Worm (Caenorhabditis elegans) whole organism, L1 larva: Measurements from ENCODE around the gene hex-5.
A peak's percentile ranks its signal among the peaks of the same experiment; 100 is the strongest.

Experiments
- C16A3.4 ChIP-seq: fragments of 150-350 bp; optimal IDR thresholded peaks from 2 replicates; lab custom pipeline; 2014; ENCODE audit warnings: missing biosample characterization, missing genetic modification characterization
- Y116A8C.19 ChIP-seq: sonication (generic microtip); optimal IDR thresholded peaks from 2 replicates; lab custom pipeline; 2016; ENCODE audit warnings: missing compliant biosample characterization, missing genetic modification characterization, borderline replicate concordance
- aly-2 ChIP-seq: fragments of 150-350 bp; optimal IDR thresholded peaks from 2 replicates; lab custom pipeline; 2014; ENCODE audit warnings: missing biosample characterization, missing genetic modification characterization
- ceh-63 ChIP-seq: fragments of 200-800 bp; sonication (Bioruptor generic); optimal IDR thresholded peaks from 2 replicates; lab custom pipeline; 2018; ENCODE audit warnings: mild to moderate bottlenecking, missing genetic modification characterization, missing compliant biosample characterization
- ceh-8 ChIP-seq: fragments of 200-800 bp; sonication (Bioruptor generic); optimal IDR thresholded peaks from 2 replicates; lab custom pipeline; 2018; ENCODE audit warnings: mild to moderate bottlenecking, missing genetic modification characterization, moderate library complexity, missing compliant biosample characterization
- ceh-82 ChIP-seq, 3 experiments: fragments of 150-350 bp in 1 of 3; sonication (generic microtip) in 2 of 3; optimal IDR thresholded peaks; 2 replicates each; lab custom pipeline; 2014 to 2017; ENCODE audit warnings: missing biosample characterization in 3 of 3, missing genetic modification characterization in 3 of 3
- ceh-88 ChIP-seq: fragments of 200-800 bp; sonication (Bioruptor generic); IDR thresholded peaks from 2 replicates; pipeline ENCODE4 v1.3.6; 2022; ENCODE audit warnings: missing genetic modification characterization, missing compliant biosample characterization
- ceh-90 ChIP-seq: sonication (generic microtip); optimal IDR thresholded peaks from 2 replicates; lab custom pipeline; 2016; ENCODE audit warnings: missing genetic modification characterization, missing compliant biosample characterization
- dpl-1 ChIP-seq, 3 experiments: fragments of 150-350 bp in 2 of 3; sonication (generic microtip) in 1 of 3; optimal IDR thresholded peaks; 2 replicates each; lab custom pipeline; 2014 to 2017; ENCODE audit warnings: missing biosample characterization in 3 of 3, missing genetic modification characterization in 3 of 3, missing genetic modification reagents in 3 of 3
- dsc-1 ChIP-seq: sonication (generic microtip); optimal IDR thresholded peaks from 2 replicates; lab custom pipeline; 2016; ENCODE audit warnings: mild to moderate bottlenecking, missing genetic modification characterization, missing compliant biosample characterization
- egl-13 ChIP-seq: sonication (generic microtip); optimal IDR thresholded peaks from 2 replicates; lab custom pipeline; 2016; ENCODE audit warnings: missing genotype, missing genetic modification reagents, missing genetic modification characterization, missing compliant biosample characterization
- egl-27 ChIP-seq, 2 experiments: fragments of 150-350 bp in 1 of 2; sonication (generic microtip); optimal IDR thresholded peaks; 3 replicates each; lab custom pipeline; 2017 to 2018; ENCODE audit warnings: missing biosample characterization in 2 of 2, missing genetic modification characterization in 2 of 2, missing genetic modification reagents in 2 of 2
- elt-2 ChIP-seq: sonication (generic microtip); optimal IDR thresholded peaks from 2 replicates; lab custom pipeline; 2016; ENCODE audit warnings: missing genetic modification characterization, mild to moderate bottlenecking, inconsistent platforms, missing compliant biosample characterization, missing genetic modification reagents
- ets-5 ChIP-seq: fragments of 200-800 bp; sonication (Bioruptor generic); IDR thresholded peaks from 2 replicates; pipeline ENCODE4 v1.3.6; 2022; ENCODE audit warnings: missing genetic modification characterization, missing compliant biosample characterization
- fkh-10 ChIP-seq: sonication (generic microtip); optimal IDR thresholded peaks from 2 replicates; lab custom pipeline; 2017; ENCODE audit warnings: missing biosample characterization, missing genetic modification reagents, missing genetic modification characterization
- hlh-17 ChIP-seq: fragments of 200-800 bp; sonication (Bioruptor generic); optimal IDR thresholded peaks from 2 replicates; lab custom pipeline; 2018; ENCODE audit warnings: missing genetic modification characterization, mild to moderate bottlenecking, missing compliant biosample characterization, moderate library complexity, borderline replicate concordance
- hlh-4 ChIP-seq: sonication (generic microtip); optimal IDR thresholded peaks from 2 replicates; lab custom pipeline; 2016; ENCODE audit warnings: mild to moderate bottlenecking, missing genetic modification characterization, missing compliant biosample characterization
- jun-1 ChIP-seq: fragments of 150-350 bp; optimal IDR thresholded peaks from 2 replicates; lab custom pipeline; 2014; ENCODE audit warnings: missing biosample characterization, missing genetic modification reagents, missing genetic modification characterization
- lin-13 ChIP-seq: fragments of 150-350 bp; optimal IDR thresholded peaks from 2 replicates; lab custom pipeline; 2014; ENCODE audit warnings: missing biosample characterization, missing genetic modification reagents, missing genetic modification characterization
- mdl-1 ChIP-seq, 2 experiments: fragments of 150-350 bp; optimal IDR thresholded peaks; 2 replicates each; lab custom pipeline; 2014 to 2017; ENCODE audit warnings: missing biosample characterization in 2 of 2, missing genetic modification characterization in 2 of 2, inconsistent platforms in 1 of 2
- mef-2 ChIP-seq: fragments of 150-350 bp; optimal IDR thresholded peaks from 2 replicates; lab custom pipeline; 2014; ENCODE audit warnings: missing biosample characterization, missing genetic modification characterization
- mep-1 ChIP-seq: fragments of 150-350 bp; optimal IDR thresholded peaks from 2 replicates; lab custom pipeline; 2014; ENCODE audit warnings: missing biosample characterization, missing genetic modification characterization
- nhr-237 ChIP-seq: fragments of 150-350 bp; optimal IDR thresholded peaks from 2 replicates; lab custom pipeline; 2014; ENCODE audit warnings: missing biosample characterization, missing genetic modification characterization
- nhr-71 ChIP-seq: sonication (generic microtip); optimal IDR thresholded peaks from 2 replicates; lab custom pipeline; 2016; ENCODE audit warnings: mild to moderate bottlenecking, missing genetic modification characterization, moderate library complexity, missing compliant biosample characterization
- nhr-84 ChIP-seq: sonication (generic microtip); optimal IDR thresholded peaks from 2 replicates; lab custom pipeline; 2017; ENCODE audit warnings: missing biosample characterization, missing genetic modification characterization
- nhr-85 ChIP-seq: sonication (generic microtip); peaks from one replicate; lab custom pipeline; 2016; ENCODE audit warnings: missing genetic modification characterization, inconsistent platforms, missing compliant biosample characterization
- pqm-1 ChIP-seq: sonication (generic microtip); optimal IDR thresholded peaks from 3 replicates; lab custom pipeline; 2017; ENCODE audit warnings: missing biosample characterization, missing genetic modification characterization
- skn-1 ChIP-seq: fragments of 150-350 bp; optimal IDR thresholded peaks from 2 replicates; lab custom pipeline; 2014; ENCODE audit warnings: missing biosample characterization, missing genetic modification characterization
- snpc-4 ChIP-seq: fragments of 150-350 bp; optimal IDR thresholded peaks from 2 replicates; lab custom pipeline; 2014; ENCODE audit warnings: missing biosample characterization, missing genetic modification characterization
- swsn-7 ChIP-seq: sonication (generic microtip); optimal IDR thresholded peaks from 2 replicates; lab custom pipeline; 2016; ENCODE audit warnings: missing genetic modification characterization, missing compliant biosample characterization
- tlp-1 ChIP-seq: fragments of 150-350 bp; optimal IDR thresholded peaks from 2 replicates; lab custom pipeline; 2014; ENCODE audit warnings: missing biosample characterization, missing genetic modification characterization
- unc-130 ChIP-seq: fragments of 150-350 bp; optimal IDR thresholded peaks from 2 replicates; lab custom pipeline; 2017; ENCODE audit warnings: missing biosample characterization, missing genetic modification characterization, inconsistent platforms
- unc-30 ChIP-seq: sonication (generic microtip); optimal IDR thresholded peaks from 2 replicates; lab custom pipeline; 2017; ENCODE audit warnings: missing biosample characterization, missing genetic modification characterization
- unc-62 ChIP-seq: fragments of 150-350 bp; optimal IDR thresholded peaks from 2 replicates; lab custom pipeline; 2014; ENCODE audit warnings: missing biosample characterization, missing genetic modification reagents, missing genetic modification characterization
- unc-86 ChIP-seq: sonication (generic microtip); optimal IDR thresholded peaks from 2 replicates; lab custom pipeline; 2016; ENCODE audit warnings: missing genetic modification characterization, missing compliant biosample characterization
- zip-4 ChIP-seq: fragments of 200-800 bp; sonication (Bioruptor generic); optimal IDR thresholded peaks from 2 replicates; lab custom pipeline; 2018; ENCODE audit warnings: mild to moderate bottlenecking, missing genetic modification characterization, moderate library complexity, missing compliant biosample characterization
- ztf-11 ChIP-seq, 2 experiments: sonication (generic microtip); optimal IDR thresholded peaks; 2 replicates each; lab custom pipeline; 2016 to 2017; ENCODE audit warnings: missing genetic modification characterization in 2 of 2, missing biosample characterization in 1 of 2, missing compliant biosample characterization in 1 of 2

hex-5 gene

ce11 chrX:14946464-14947354 lies 41.6 kb upstream of the hex-5 start (continued):
- TF ChIP-seq nhr-237 (tag; lab: Kevin White, UChicago) (no peak), zip-4 (GFP tag; lab: Kevin White, UChicago) (no peak), unc-30 (no peak), ets-5 (no peak), unc-62 (GFP tag; lab: Kevin White, UChicago) (no peak), egl-13 (tag; lab: Kevin White, UChicago) (no peak), dsc-1 (tag; lab: Kevin White, UChicago) (no peak), egl-27 (tag; optimal IDR thresholded peaks at IDR 0.05; lab: Kevin White, UChicago) (no peak), ceh-63 (GFP tag; lab: Kevin White, UChicago) (no peak)

- TF ChIP-seq nhr-71 (tag; lab: Kevin White, UChicago) (no peak), ets-5 (no peak), ceh-8 (GFP tag; lab: Kevin White, UChicago) (no peak), lin-13 (GFP tag; lab: Kevin White, UChicago) (no peak), nhr-84 (tag; lab: Kevin White, UChicago) (no peak), mef-2 (tag; lab: Kevin White, UChicago) (no peak), ceh-90 (no peak), tlp-1 (tag; lab: Kevin White, UChicago) (no peak), C16A3.4 (tag; lab: Kevin White, UChicago) (no peak), mep-1 (no peak), ceh-82 (tag; optimal IDR thresholded peaks at IDR 0.05; lab: Kevin White, UChicago) (no peak), elt-2 (tag; lab: Kevin White, UChicago) (no peak), ceh-88 (GFP tag; lab: Robert Waterston, UW) (no peak), fkh-10 (GFP tag; lab: Kevin White, UChicago) (no peak), Y116A8C.19 (no peak), unc-30 (no peak), pqm-1 (tag; lab: Kevin White, UChicago) (no peak), swsn-7 (tag; lab: Kevin White, UChicago) (no peak), unc-86 (tag; lab: Kevin White, UChicago) (no peak), aly-2 (tag; lab: Kevin White, UChicago) (no peak)
These were observed 41.1 kb upstream of the hex-5 start, which contains the start of gene mrp-5 for ce11 chrX:14946217-14946463. Gene mrp-5, minus strand, starts transcription at chrX:14946317.

- TF ChIP-seq C16A3.4 (tag; lab: Kevin White, UChicago) (no peak), unc-130 (no peak), ztf-11 (tag; optimal IDR thresholded peaks at IDR 0.05; lab: Kevin White, UChicago) (no peak), skn-1 (no peak), hlh-4 (tag; lab: Kevin White, UChicago) (no peak), dpl-1 (GFP tag; optimal IDR thresholded peaks at IDR 0.05; lab: Kevin White, UChicago) (no peak), hlh-17 (GFP tag; lab: Kevin White, UChicago) (no peak), ceh-90 (no peak), jun-1 (tag; lab: Kevin White, UChicago) (no peak), ets-5 (no peak), nhr-85 (tag; lab: Kevin White, UChicago) (peak; percentile 39), nhr-71 (tag; lab: Kevin White, UChicago) (peak; percentile 9), mdl-1 (tag; optimal IDR thresholded peaks at IDR 0.05; lab: Kevin White, UChicago) (no peak), dsc-1 (tag; lab: Kevin White, UChicago) (no peak), snpc-4 (tag; lab: Kevin White, UChicago) (peak; percentile 87)
These were observed 33.1 kb upstream of the hex-5 start for ce11 chrX:14938188-14938587.
